Worm (Caenorhabditis elegans): ENCODE measurements around the gene mec-2.

ce11 chrX:5538416-5538815, 29.1 kb upstream of the mec-2 start, which contains the start of gene lgx-1:
- TF ChIP-seq mxl-2 (GFP tag; conservative IDR thresholded peaks at IDR 0.05) (no peak), pha-4 (GFP tag; IDR thresholded peaks at IDR 0.05) (no peak), pha-4 (tag; optimal IDR thresholded peaks at IDR 0.05) (no peak), lir-3 (tag; optimal IDR thresholded peaks at IDR 0.05) (no peak), fkh-10 (GFP tag; optimal IDR thresholded peaks at IDR 0.05) (no peak), gei-8 (GFP tag; optimal IDR thresholded peaks at IDR 0.05) (no peak), nhr-77 (tag; optimal IDR thresholded peaks at IDR 0.05) (no peak), skn-1 (tag; optimal IDR thresholded peaks at IDR 0.05) (no peak), php-3 (GFP tag; IDR thresholded peaks at IDR 0.05) (no peak), nhr-28 (tag; optimal IDR thresholded peaks at IDR 0.05) (no peak), snpc-4 (tag; optimal IDR thresholded peaks at IDR 0.05) (no peak), dpl-1 (GFP tag; optimal IDR thresholded peaks at IDR 0.05) (no peak), nhr-10 (tag; optimal IDR thresholded peaks at IDR 0.05) (no peak), lin-39 (tag; optimal IDR thresholded peaks at IDR 0.05) (no peak)

Measured in whole organism, L4 larva.